Worm (Caenorhabditis elegans): ENCODE data around the gene ceh-62.

Gene ceh-62

DNA sequence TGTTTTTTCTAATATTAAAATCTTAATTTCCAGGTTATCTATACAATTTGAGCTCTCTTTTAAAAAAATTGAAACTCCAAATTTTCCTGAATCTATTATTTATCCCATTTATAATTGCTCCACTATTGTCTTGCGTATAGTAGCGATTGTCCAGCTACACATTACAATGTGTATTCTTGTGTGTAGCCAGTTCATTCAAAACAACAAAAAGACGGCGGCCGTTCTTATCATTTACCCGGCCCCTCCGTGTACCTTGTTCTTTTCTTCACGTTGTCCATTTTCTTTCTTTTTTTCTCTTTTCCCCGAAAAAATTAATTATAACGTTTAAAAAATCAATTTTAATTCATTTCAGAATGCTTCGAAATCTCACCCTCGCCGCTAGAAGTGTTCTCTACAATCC is 15.1 kb downstream of the ceh-62 start, which contains the start of gene ech-4:
ech-4 (plus strand) TSS at position 353 of the 400 bp plus-strand sequence.
- TF ChIP-seq nhr-28 (tag; optimal IDR thresholded peaks at IDR 0.05), result no peak
- no peak for TF ChIP-seq nhr-2 (tag; optimal IDR thresholded peaks at IDR 0.05)
- no peak for TF ChIP-seq mls-2 (tag; optimal IDR thresholded peaks at IDR 0.05)
- no peak for TF ChIP-seq elt-1 (tag; optimal IDR thresholded peaks at IDR 0.05; ENCODE audit: borderline replicate concordance, insufficient read depth)
- TF ChIP-seq unc-39 (tag; optimal IDR thresholded peaks at IDR 0.05), result no peak
- TF ChIP-seq nhr-237 (tag; optimal IDR thresholded peaks at IDR 0.05), result no peak

DNA sequence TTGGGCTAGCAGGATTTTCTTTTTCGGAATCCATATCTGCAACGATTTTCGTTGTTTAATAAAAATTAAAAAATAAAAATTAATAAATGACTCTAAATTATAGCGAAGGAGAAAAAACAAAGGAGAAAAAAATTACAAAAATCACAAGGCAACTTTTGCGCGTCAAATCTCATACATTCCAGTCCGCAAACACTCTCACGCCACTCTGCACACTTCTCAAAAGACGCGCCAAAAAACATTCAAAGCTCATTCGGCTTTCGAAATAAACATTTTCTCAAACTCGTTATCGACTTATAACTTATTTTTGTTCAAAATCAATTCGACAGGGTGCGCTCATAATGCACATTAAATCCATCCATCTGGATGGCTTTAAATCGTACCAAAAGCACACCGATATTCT is 18.5 kb downstream of the ceh-62 start, which contains the start of the genes R06F6.12 and mix-1:
R06F6.12 (minus strand) TSS at position 36 of the 400 bp plus-strand sequence.
mix-1 (plus strand) TSS at position 201 of the 400 bp plus-strand sequence.
- TF ChIP-seq elt-1 (tag; optimal IDR thresholded peaks at IDR 0.05; ENCODE audit: borderline replicate concordance, insufficient read depth), result no peak
- TF ChIP-seq flh-1 (GFP tag; optimal IDR thresholded peaks at IDR 0.05), result no peak
- no peak for TF ChIP-seq nhr-2 (tag; optimal IDR thresholded peaks at IDR 0.05)
- TF ChIP-seq nhr-237 (tag; optimal IDR thresholded peaks at IDR 0.05), result peak; percentile 12
- no peak for TF ChIP-seq zip-8 (tag; optimal IDR thresholded peaks at IDR 0.05)
- no peak for TF ChIP-seq nhr-12 (tag; optimal IDR thresholded peaks at IDR 0.05)
- no peak for TF ChIP-seq lin-32 (GFP tag; optimal IDR thresholded peaks at IDR 0.05)
- TF ChIP-seq M03D4.4 (tag; optimal IDR thresholded peaks at IDR 0.05), result peak; percentile 24
- peak; percentile 37 for TF ChIP-seq ces-1 (GFP tag; optimal IDR thresholded peaks at IDR 0.05)
- TF ChIP-seq hlh-1 (tag; optimal IDR thresholded peaks at IDR 0.05), result peak; percentile 29
- TF ChIP-seq unc-120 (tag; optimal IDR thresholded peaks at IDR 0.05; ENCODE audit: poor library complexity, severe bottlenecking), result no peak
- TF ChIP-seq mab-5 (tag; optimal IDR thresholded peaks at IDR 0.05), result no peak
- TF ChIP-seq ztf-11 (tag; optimal IDR thresholded peaks at IDR 0.05), result no peak
- no peak for TF ChIP-seq mls-2 (tag; optimal IDR thresholded peaks at IDR 0.05)
- TF ChIP-seq blmp-1 (tag; optimal IDR thresholded peaks at IDR 0.05), result no peak
- no peak for TF ChIP-seq elt-3 (tag; optimal IDR thresholded peaks at IDR 0.05)
- TF ChIP-seq lin-13 (tag; optimal IDR thresholded peaks at IDR 0.05), result peak; percentile 45
- no peak for TF ChIP-seq bed-3 (GFP tag; optimal IDR thresholded peaks at IDR 0.05)
- TF ChIP-seq nhr-28 (tag; optimal IDR thresholded peaks at IDR 0.05), result no peak
- peak; percentile 14 for TF ChIP-seq ceh-39 (tag; optimal IDR thresholded peaks at IDR 0.05)
- peak; percentile 16 for TF ChIP-seq pha-4 (tag; optimal IDR thresholded peaks at IDR 0.05)
- no peak for TF ChIP-seq ceh-43 (GFP tag; optimal IDR thresholded peaks at IDR 0.05)
- TF ChIP-seq tbx-8 (GFP tag; optimal IDR thresholded peaks at IDR 0.05), result no peak
- peak; percentile 34 for TF ChIP-seq sptf-1 (tag; optimal IDR thresholded peaks at IDR 0.05)
- TF ChIP-seq nhr-76 (tag; optimal IDR thresholded peaks at IDR 0.05), result no peak
- no peak for TF ChIP-seq sem-2 (GFP tag; optimal IDR thresholded peaks at IDR 0.05)
- peak; percentile 65 for TF ChIP-seq mep-1 (tag; optimal IDR thresholded peaks at IDR 0.05)
- TF ChIP-seq cnd-1 (tag; optimal IDR thresholded peaks at IDR 0.05), result no peak
- peak; percentile 65 for TF ChIP-seq lsy-2 (tag; optimal IDR thresholded peaks at IDR 0.05)
- no peak for TF ChIP-seq ceh-83 (GFP tag; optimal IDR thresholded peaks at IDR 0.05)
- TF ChIP-seq drap-1 (GFP tag; optimal IDR thresholded peaks at IDR 0.05), result peak; percentile 36
- TF ChIP-seq unc-62 (GFP tag; optimal IDR thresholded peaks at IDR 0.05), result peak; percentile 5
- TF ChIP-seq snpc-4 (tag; optimal IDR thresholded peaks at IDR 0.05), result no peak
- no peak for TF ChIP-seq unc-39 (tag; optimal IDR thresholded peaks at IDR 0.05)
- no peak for TF ChIP-seq ham-2 (GFP tag; optimal IDR thresholded peaks at IDR 0.05)

DNA sequence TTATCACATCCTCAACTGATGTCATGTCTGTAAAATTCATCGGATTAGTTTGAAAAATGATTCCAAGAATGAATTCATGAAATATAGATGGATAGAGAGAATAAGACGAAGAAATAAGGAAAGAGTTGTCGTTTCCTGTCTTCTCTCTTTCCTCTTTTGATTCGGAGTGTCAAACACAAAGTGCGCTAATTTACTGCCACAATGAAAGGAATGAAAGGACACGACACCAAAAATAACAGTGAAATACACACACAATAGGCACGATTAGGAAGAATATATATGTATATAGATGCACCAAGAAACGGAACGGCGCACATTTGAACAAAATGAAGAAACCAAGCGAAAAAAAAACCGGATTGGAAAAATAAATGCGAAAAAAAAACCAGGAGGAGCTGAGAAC is 23.5 kb downstream of the ceh-62 start, which contains the start of gene VM106R.1:
VM106R.1 (minus strand) TSS at position 101 of the 400 bp plus-strand sequence.
- TF ChIP-seq unc-120 (tag; optimal IDR thresholded peaks at IDR 0.05; ENCODE audit: poor library complexity, severe bottlenecking) (no peak), elt-3 (tag; optimal IDR thresholded peaks at IDR 0.05) (no peak), zip-8 (tag; optimal IDR thresholded peaks at IDR 0.05) (no peak), lsy-2 (tag; optimal IDR thresholded peaks at IDR 0.05) (no peak), cnd-1 (tag; optimal IDR thresholded peaks at IDR 0.05) (no peak), pha-4 (tag; optimal IDR thresholded peaks at IDR 0.05) (no peak), flh-1 (GFP tag; optimal IDR thresholded peaks at IDR 0.05) (no peak), unc-62 (GFP tag; optimal IDR thresholded peaks at IDR 0.05) (no peak), ceh-39 (tag; optimal IDR thresholded peaks at IDR 0.05) (no peak), ham-2 (GFP tag; optimal IDR thresholded peaks at IDR 0.05) (no peak), snpc-4 (tag; optimal IDR thresholded peaks at IDR 0.05) (no peak), sem-2 (GFP tag; optimal IDR thresholded peaks at IDR 0.05) (no peak)

Measured in whole organism, mixed stage, embryonic.